Worm (Caenorhabditis elegans) whole organism, L4 larva: ENCODE data around the gene scl-7.

Experiments
- daf-8 ChIP-seq: fragments of 200-800 bp; sonication (Bioruptor generic); IDR thresholded peaks from 2 replicates; pipeline ENCODE4 v1.3.6; 2022; ENCODE audit warnings: missing genetic modification characterization, missing compliant biosample characterization
- nhr-11 ChIP-seq: fragments of 150-350 bp; optimal IDR thresholded peaks from 2 replicates; lab custom pipeline; 2014; ENCODE audit warnings: missing biosample characterization, missing genetic modification characterization

ce11 chrIV:13086705-13087104, 16.5 kb downstream of the scl-7 start, which contains the start of gene spin-2:
- TF ChIP-seq nhr-11 (tag; lab: Kevin White, UChicago) = no peak
- TF ChIP-seq daf-8 (GFP tag; lab: Robert Waterston, UW) = no peak
